Fruit fly (Drosophila melanogaster): ENCODE results near the gene CG6180.
A peak's percentile ranks its signal among the peaks of the same experiment; 100 is the strongest.

The CG6180 gene

DNA sequence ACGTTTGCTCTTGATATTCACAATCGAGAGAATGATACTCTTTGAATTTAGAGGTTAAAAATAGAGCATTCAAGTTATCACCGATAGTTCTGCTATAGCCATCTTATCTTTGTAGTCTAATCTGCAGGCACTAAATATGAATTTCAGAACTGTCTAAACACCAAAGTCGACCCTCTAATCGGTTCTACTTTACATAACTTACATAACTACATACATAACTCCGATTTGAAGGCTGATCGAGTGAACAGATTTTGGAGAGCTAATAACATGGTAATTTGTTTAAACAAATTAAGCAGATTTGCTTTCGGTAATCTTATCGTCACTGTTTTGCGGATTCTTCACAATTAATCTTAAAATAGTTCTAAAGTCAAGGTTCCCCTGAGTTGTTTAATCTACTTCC, 6.0 kb upstream of the CG6180 start:
- no peak for TF ChIP-seq CG31627 (GFP tag; optimal IDR thresholded peaks at IDR 0.05)
- TF ChIP-seq CG11294 (GFP tag; IDR thresholded peaks at IDR 0.05): no peak
- TF ChIP-seq Gug (GFP tag; IDR thresholded peaks at IDR 0.05): no peak
- no peak for TF ChIP-seq CG1621 (tag; optimal IDR thresholded peaks at IDR 0.05)
- TF ChIP-seq ss (GFP tag; optimal IDR thresholded peaks at IDR 0.05): no peak
- TF ChIP-seq CG34406 (GFP tag; optimal IDR thresholded peaks at IDR 0.05): no peak
- no peak for TF ChIP-seq CG9139 (GFP tag; optimal IDR thresholded peaks at IDR 0.05)
- no peak for TF ChIP-seq dac (GFP tag; optimal IDR thresholded peaks at IDR 0.05)
- no peak for TF ChIP-seq CG6854 (GFP tag; optimal IDR thresholded peaks at IDR 0.05)
- TF ChIP-seq cyc (GFP tag; optimal IDR thresholded peaks at IDR 0.05): no peak
- no peak for TF ChIP-seq CG8319 (GFP tag; optimal IDR thresholded peaks at IDR 0.05)
- TF ChIP-seq svp (GFP tag): no peak
- TF ChIP-seq CG10631 (GFP tag; optimal IDR thresholded peaks at IDR 0.05): no peak
- TF ChIP-seq CG8119 (GFP tag; IDR thresholded peaks at IDR 0.05): no peak
- no peak for TF ChIP-seq CG3919 (GFP tag; optimal IDR thresholded peaks at IDR 0.05)
- no peak for TF ChIP-seq lz (GFP tag; optimal IDR thresholded peaks at IDR 0.05)
- no peak for TF ChIP-seq salr (GFP tag; optimal IDR thresholded peaks at IDR 0.05)

DNA sequence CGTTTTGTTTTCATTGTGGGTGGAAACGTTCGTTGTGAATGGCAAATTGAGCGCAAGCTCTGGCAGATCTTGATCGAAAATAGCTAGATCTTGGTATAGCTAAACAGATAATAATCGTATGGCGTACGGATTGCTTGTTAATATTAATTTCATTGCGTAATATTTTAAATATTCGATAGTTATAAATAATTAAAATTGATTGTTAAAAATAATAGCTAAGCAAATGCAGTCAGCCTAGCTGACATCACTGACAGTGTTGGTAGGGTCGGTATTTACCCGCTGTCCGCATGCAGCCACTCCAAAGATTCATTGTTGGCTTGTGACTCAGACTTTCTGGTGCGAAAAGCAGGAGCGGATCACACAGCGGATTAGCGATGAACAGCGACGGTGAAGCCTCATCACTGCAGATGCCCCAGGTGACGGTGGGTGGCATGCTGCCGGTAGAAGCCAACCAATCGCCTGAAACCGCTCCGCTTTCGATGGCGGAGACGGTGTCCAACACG, 3.0 kb upstream of the CG6180 start, which contains the start of the genes CG5776 and spict:
Gene CG5776 (minus strand): TSS at position 34 of the 503 bp plus-strand sequence.
Gene spict (plus strand): TSS at position 308 of the 503 bp plus-strand sequence.
- TF ChIP-seq CG1621 (tag; optimal IDR thresholded peaks at IDR 0.05) (peak; percentile 48), eg (GFP tag; IDR thresholded peaks at IDR 0.05) (no peak; the same call in none of the 3 replicates), CG8632 (GFP tag; optimal IDR thresholded peaks at IDR 0.05) (peak; percentile 20), svp (GFP tag) (peak; percentile 87), Sox102F (GFP tag; optimal IDR thresholded peaks at IDR 0.05) (no peak), ss (GFP tag; optimal IDR thresholded peaks at IDR 0.05) (peak; percentile 42 to 66), CG8119 (GFP tag; IDR thresholded peaks at IDR 0.05) (peak; percentile 65), achi (GFP tag; optimal IDR thresholded peaks at IDR 0.05) (peak; percentile 64), OdsH (GFP tag; optimal IDR thresholded peaks at IDR 0.05) (peak; percentile 71), CG11294 (GFP tag; IDR thresholded peaks at IDR 0.05) (peak; percentile 51; the same call in 1 of the 2 replicates), pdm3 (GFP tag; optimal IDR thresholded peaks at IDR 0.05) (no peak), CG31627 (GFP tag; optimal IDR thresholded peaks at IDR 0.05) (peak; percentile 47), salr (GFP tag; optimal IDR thresholded peaks at IDR 0.05) (peak in 1 of 2 experiments; percentile 53), Ets96B (tag; optimal IDR thresholded peaks at IDR 0.05) (peak; percentile 68), dsx (GFP tag; optimal IDR thresholded peaks at IDR 0.05; ENCODE audit: poor library complexity, severe bottlenecking) (peak; percentile 64), net (GFP tag; optimal IDR thresholded peaks at IDR 0.05) (no peak), acj6 (GFP tag; optimal IDR thresholded peaks at IDR 0.05) (peak; percentile 54), cyc (GFP tag; optimal IDR thresholded peaks at IDR 0.05) (peak; percentile 14), CG6276 (GFP tag; optimal IDR thresholded peaks at IDR 0.05) (no peak), Hr4 (GFP tag; optimal IDR thresholded peaks at IDR 0.05) (peak; percentile 74), lz (GFP tag; optimal IDR thresholded peaks at IDR 0.05) (peak; percentile 69), CG6792 (GFP tag; optimal IDR thresholded peaks at IDR 0.05) (peak; percentile 47), Eip78C (GFP tag) (peak; percentile 75), CG15336 (GFP tag; IDR thresholded peaks at IDR 0.05) (peak; percentile 70), Blimp-1 (GFP tag; optimal IDR thresholded peaks at IDR 0.05) (peak; percentile 55), CG6163 (GFP tag; IDR thresholded peaks at IDR 0.05) (peak; percentile 80), Hr38 (GFP tag; optimal IDR thresholded peaks at IDR 0.05) (no peak), CG4318 (GFP tag; optimal IDR thresholded peaks at IDR 0.05) (no peak), fd85E (GFP tag; optimal IDR thresholded peaks at IDR 0.05) (no peak), Hr39 (GFP tag; optimal IDR thresholded peaks at IDR 0.05) (peak; percentile 48), Eip93F (GFP tag; optimal IDR thresholded peaks at IDR 0.05) (peak; percentile 39), CG3919 (GFP tag; optimal IDR thresholded peaks at IDR 0.05) (peak; percentile 69), CG8319 (GFP tag; optimal IDR thresholded peaks at IDR 0.05) (no peak), fkh (GFP tag; optimal IDR thresholded peaks at IDR 0.05) (peak; percentile 49), fd59A (GFP tag; optimal IDR thresholded peaks at IDR 0.05) (peak; percentile 43), Eip75B (GFP tag; optimal IDR thresholded peaks at IDR 0.05) (peak; percentile 60), dac (GFP tag; optimal IDR thresholded peaks at IDR 0.05) (peak; percentile 66), Gug (GFP tag; IDR thresholded peaks at IDR 0.05) (peak; percentile 58; the same call in 1 of the 2 replicates), Ets21C (GFP tag; optimal IDR thresholded peaks at IDR 0.05) (peak; percentile 50), CG16779 (tag; optimal IDR thresholded peaks at IDR 0.05) (no peak), CG11902 (GFP tag; optimal IDR thresholded peaks at IDR 0.05) (peak; percentile 73), CG3032 (tag; optimal IDR thresholded peaks at IDR 0.05) (peak; percentile 67), spab (GFP tag; optimal IDR thresholded peaks at IDR 0.05) (no peak), CG32006 (GFP tag; optimal IDR thresholded peaks at IDR 0.05) (peak; percentile 84)

All from whole organism, prepupa.